Fruit fly (Drosophila melanogaster): Measurements from ENCODE around the gene CG32563.

Gene CG32563

dm6 chrX:17187495-17187894 lies 20.7 kb upstream of the CG32563 start (continued):
- TF ChIP-seq bsh (GFP tag; optimal IDR thresholded peaks at IDR 0.05) (peak in 1 of 2 experiments; percentile 42), prd (optimal IDR thresholded peaks at IDR 0.05) (no peak), prd (GFP tag; IDR thresholded peaks at IDR 0.05) (peak; percentile 39; the same call in 1 of the 3 replicates), CG6689 (GFP tag; IDR thresholded peaks at IDR 0.05) (peak; percentile 37; the same call in 1 of the 2 replicates), row (GFP tag; IDR thresholded peaks at IDR 0.05) (peak; percentile 38; the same call in 1 of the 3 replicates), Sox102F (GFP tag; optimal IDR thresholded peaks at IDR 0.05) (peak; percentile 46), Drgx (GFP tag; IDR thresholded peaks at IDR 0.05) (peak; percentile 54), dmrt99B (tag; optimal IDR thresholded peaks at IDR 0.05) (peak; percentile 31), phol (tag; optimal IDR thresholded peaks at IDR 0.05) (peak; percentile 23), Blimp-1 (GFP tag; optimal IDR thresholded peaks at IDR 0.05) (peak; percentile 31), CG8388 (GFP tag; optimal IDR thresholded peaks at IDR 0.05) (peak; percentile 11), Xrp1 (GFP tag; IDR thresholded peaks at IDR 0.05) (peak; percentile 50; the same call in 1 of the 2 replicates), CG30403 (GFP tag; optimal IDR thresholded peaks at IDR 0.05) (peak; percentile 15), E2f2 (GFP tag; IDR thresholded peaks at IDR 0.05) (0 out of 2 replicates have a peak, but pooled peaks have one; percentile 12), CG3407 (GFP tag; optimal IDR thresholded peaks at IDR 0.05) (no peak), CG12744 (GFP tag; optimal IDR thresholded peaks at IDR 0.05) (no peak), pita (GFP tag; optimal IDR thresholded peaks at IDR 0.05) (no peak), cg (GFP tag; optimal IDR thresholded peaks at IDR 0.05) (no peak), CG7839 (tag; optimal IDR thresholded peaks at IDR 0.05) (peak; percentile 22), YL-1 (GFP tag; optimal IDR thresholded peaks at IDR 0.05) (no peak), sens (GFP tag) (peak; percentile 6), PHDP (tag; optimal IDR thresholded peaks at IDR 0.05) (peak; percentile 24), bcd (GFP tag; optimal IDR thresholded peaks at IDR 0.05) (peak; percentile 6), dysf (GFP tag; IDR thresholded peaks at IDR 0.05) (peak; percentile 39; the same call in 1 of the 3 replicates), chif (GFP tag; optimal IDR thresholded peaks at IDR 0.05) (no peak), CG12219 (GFP tag; optimal IDR thresholded peaks at IDR 0.05) (no peak), maf-S (GFP tag; optimal IDR thresholded peaks at IDR 0.05) (no peak), ind (GFP tag; optimal IDR thresholded peaks at IDR 0.05) (peak; percentile 6), grau (tag; optimal IDR thresholded peaks at IDR 0.05) (peak; percentile 15), crc (GFP tag; optimal IDR thresholded peaks at IDR 0.05) (no peak), CG18262 (tag; optimal IDR thresholded peaks at IDR 0.05) (peak; percentile 17), CG1603 (tag; optimal IDR thresholded peaks at IDR 0.05) (no peak), HLHmδ (GFP tag; optimal IDR thresholded peaks at IDR 0.05) (no peak), Fer2 (tag; optimal IDR thresholded peaks at IDR 0.05) (no peak), ftz-f1 (GFP tag; optimal IDR thresholded peaks at IDR 0.05) (no peak), org-1 (GFP tag; optimal IDR thresholded peaks at IDR 0.05) (no peak), HLH3B (GFP tag; IDR thresholded peaks at IDR 0.05) (peak; percentile 29; the same call in 1 of the 2 replicates), CG14441 (GFP tag; IDR thresholded peaks at IDR 0.05) (0 out of 2 replicates have a peak, but pooled peaks have one; percentile 13), otp (GFP tag; IDR thresholded peaks at IDR 0.05) (no peak), dpn (GFP tag; optimal IDR thresholded peaks at IDR 0.05) (peak in 1 of 2 experiments; percentile 13), CG17359 (tag; optimal IDR thresholded peaks at IDR 0.05) (peak; percentile 7), ara (GFP tag; IDR thresholded peaks at IDR 0.05) (no peak), CG12391 (tag; optimal IDR thresholded peaks at IDR 0.05) (peak; percentile 21), gem (tag; optimal IDR thresholded peaks at IDR 0.05) (peak; percentile 57), lab (GFP tag; optimal IDR thresholded peaks at IDR 0.05) (peak; percentile 48), CG18599 (GFP tag; optimal IDR thresholded peaks at IDR 0.05) (no peak), ab (GFP tag; optimal IDR thresholded peaks at IDR 0.05) (no peak), CG2712 (tag; optimal IDR thresholded peaks at IDR 0.05) (peak; percentile 38)
